Worm (Caenorhabditis elegans) whole organism, L1 larva: ENCODE measurements around the gene cpf-1.

Source experiments
- ama-1 ChIP-seq: fragments of 150-350 bp; optimal IDR thresholded peaks from 2 replicates; lab custom pipeline; 2014
- ces-1 ChIP-seq: fragments of 150-350 bp; optimal IDR thresholded peaks from 2 replicates; lab custom pipeline; 2014; ENCODE audit warnings: missing biosample characterization, missing genetic modification reagents, missing genetic modification characterization
- lin-13 ChIP-seq: fragments of 150-350 bp; optimal IDR thresholded peaks from 2 replicates; lab custom pipeline; 2014; ENCODE audit warnings: missing biosample characterization, missing genetic modification reagents, missing genetic modification characterization
- lin-39 ChIP-seq: fragments of 150-350 bp; optimal IDR thresholded peaks from 2 replicates; lab custom pipeline; 2014; ENCODE audit warnings: missing biosample characterization, missing genetic modification reagents, missing genetic modification characterization
- nhr-71 ChIP-seq: sonication (generic microtip); optimal IDR thresholded peaks from 2 replicates; lab custom pipeline; 2016; ENCODE audit warnings: mild to moderate bottlenecking, missing genetic modification characterization, moderate library complexity, missing compliant biosample characterization
- pqm-1 ChIP-seq: sonication (generic microtip); optimal IDR thresholded peaks from 3 replicates; lab custom pipeline; 2017; ENCODE audit warnings: missing biosample characterization, missing genetic modification characterization
- unc-62 ChIP-seq: fragments of 150-350 bp; optimal IDR thresholded peaks from 2 replicates; lab custom pipeline; 2014; ENCODE audit warnings: missing biosample characterization, missing genetic modification reagents, missing genetic modification characterization
- ztf-4 ChIP-seq: fragments of 150-350 bp; optimal IDR thresholded peaks from 2 replicates; lab custom pipeline; 2014; ENCODE audit warnings: missing biosample characterization, missing genetic modification characterization

DNA sequence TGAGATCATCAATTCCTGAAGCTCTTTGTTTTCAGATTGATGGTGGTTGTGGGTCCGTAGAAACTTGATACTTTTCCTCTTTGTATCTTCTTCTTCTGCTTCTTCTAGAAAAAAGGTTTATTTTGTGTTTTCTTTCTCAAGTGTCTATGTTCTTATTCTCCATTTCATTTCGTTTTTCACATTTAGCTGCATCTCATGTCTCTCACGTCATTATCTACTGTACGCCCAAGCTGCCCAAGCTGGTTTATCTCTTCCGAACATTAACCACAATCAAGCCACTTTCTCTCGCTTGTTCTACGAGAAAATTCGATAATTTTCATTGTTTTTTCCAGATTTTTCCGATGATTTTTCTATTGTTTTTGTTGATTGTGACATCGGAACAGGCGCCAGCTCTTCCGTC is 3.0 kb downstream of the cpf-1 start, which contains the start of gene F28C6.5:
- TF ChIP-seq lin-39 = no peak
- TF ChIP-seq nhr-71 (tag; lab: Kevin White, UChicago) = no peak
- TF ChIP-seq lin-13 (GFP tag; lab: Kevin White, UChicago) = no peak
- no peak for TF ChIP-seq pqm-1
- no peak for TF ChIP-seq ztf-4 (tag; lab: Kevin White, UChicago)
- no peak for TF ChIP-seq unc-62 (GFP tag; lab: Kevin White, UChicago)
- TF ChIP-seq ama-1 (lab: Kevin White, UChicago) = no peak
- TF ChIP-seq ces-1 (GFP tag; lab: Kevin White, UChicago) = no peak
